Fruit fly (Drosophila melanogaster): ENCODE data around the gene Rrp40.

Rrp40 gene

dm6 chr2L:1727826-1728619, 509 bp upstream of the Rrp40 start (continued):
- TF ChIP-seq CG34376 (GFP tag; optimal IDR thresholded peaks at IDR 0.05): peak; percentile 100
- peak; percentile 87 for TF ChIP-seq CG2116 (GFP tag; optimal IDR thresholded peaks at IDR 0.05)
- TF ChIP-seq gcm (GFP tag; optimal IDR thresholded peaks at IDR 0.05): peak; percentile 98
- peak; percentile 17 for TF ChIP-seq ab (GFP tag; optimal IDR thresholded peaks at IDR 0.05)
- TF ChIP-seq CG34224 (GFP tag; IDR thresholded peaks at IDR 0.05; ENCODE audit: partially characterized antibody): peak; percentile 97
- peak; percentile 90 for TF ChIP-seq B-H1 (GFP tag; IDR thresholded peaks at IDR 0.05)
- no peak for TF ChIP-seq pita (GFP tag; optimal IDR thresholded peaks at IDR 0.05)
- TF ChIP-seq CG13424 (tag; optimal IDR thresholded peaks at IDR 0.05): peak; percentile 99
- peak; percentile 54 for TF ChIP-seq Myb (GFP tag; optimal IDR thresholded peaks at IDR 0.05)
- TF ChIP-seq CG33557 (GFP tag; optimal IDR thresholded peaks at IDR 0.05): peak; percentile 98
- TF ChIP-seq twi (tag; optimal IDR thresholded peaks at IDR 0.05): peak; percentile 98
- TF ChIP-seq Lim3 (GFP tag; IDR thresholded peaks at IDR 0.05): peak; percentile 75
- peak; percentile 98 for TF ChIP-seq nmo (GFP tag; optimal IDR thresholded peaks at IDR 0.05)
- peak; percentile 84 for TF ChIP-seq trem (tag; optimal IDR thresholded peaks at IDR 0.05)
- TF ChIP-seq tna (GFP tag; IDR thresholded peaks at IDR 0.05; ENCODE audit: partially characterized antibody): peak; percentile 80
- no peak for TF ChIP-seq CkIIα-i1 (GFP tag; IDR thresholded peaks at IDR 0.05)
- peak; percentile 76 for TF ChIP-seq pnt (GFP tag; optimal IDR thresholded peaks at IDR 0.05)
- no peak for TF ChIP-seq Sin3A (optimal IDR thresholded peaks at IDR 0.05)
- peak; percentile 93 for TF ChIP-seq tap (tag; optimal IDR thresholded peaks at IDR 0.05)
- TF ChIP-seq E2f2 (GFP tag; IDR thresholded peaks at IDR 0.05): peak; percentile 83
- TF ChIP-seq jing (GFP tag; optimal IDR thresholded peaks at IDR 0.05): peak; percentile 90
- peak; percentile 74 for TF ChIP-seq Antp (GFP tag; optimal IDR thresholded peaks at IDR 0.05)
- peak; percentile 96 for TF ChIP-seq hbn (GFP tag; IDR thresholded peaks at IDR 0.05; ENCODE audit: partially characterized antibody)
- peak; percentile 90 for TF ChIP-seq CG17912 (GFP tag; optimal IDR thresholded peaks at IDR 0.05)
- peak; percentile 96 for TF ChIP-seq esg (GFP tag; conservative IDR thresholded peaks at IDR 0.05)
- TF ChIP-seq Dip3 (GFP tag; optimal IDR thresholded peaks at IDR 0.05): peak; percentile 89
- TF ChIP-seq sug (tag; optimal IDR thresholded peaks at IDR 0.05): peak; percentile 99
- TF ChIP-seq Bteb2 (GFP tag; optimal IDR thresholded peaks at IDR 0.05): peak; percentile 92
- TF ChIP-seq slbo (GFP tag; IDR thresholded peaks at IDR 0.05): peak; percentile 98
- TF ChIP-seq hb (GFP tag; IDR thresholded peaks at IDR 0.05; ENCODE audit: partially characterized antibody): peak; percentile 80
- peak; percentile 97 for TF ChIP-seq tin (GFP tag; optimal IDR thresholded peaks at IDR 0.05)
- peak; percentile 65 for TF ChIP-seq CG8359 (GFP tag; optimal IDR thresholded peaks at IDR 0.05; ENCODE audit: borderline replicate concordance)
- peak; percentile 95 for TF ChIP-seq chm (GFP tag; IDR thresholded peaks at IDR 0.05)
- peak; percentile 76 for TF ChIP-seq fu2 (GFP tag; optimal IDR thresholded peaks at IDR 0.05)
- peak; percentile 98 for TF ChIP-seq Oli (tag; optimal IDR thresholded peaks at IDR 0.05)
- peak; percentile 97 for TF ChIP-seq CG11456 (GFP tag; IDR thresholded peaks at IDR 0.05)
- TF ChIP-seq h (optimal IDR thresholded peaks at IDR 0.05): no peak
- TF ChIP-seq CG6791 (GFP tag; IDR thresholded peaks at IDR 0.05; ENCODE audit: partially characterized antibody): peak; percentile 81
- TF ChIP-seq Hsf (GFP tag; optimal IDR thresholded peaks at IDR 0.05): peak; percentile 89
- peak; percentile 89 for TF ChIP-seq ftz-f1 (GFP tag; optimal IDR thresholded peaks at IDR 0.05)
- TF ChIP-seq Dref (GFP tag; IDR thresholded peaks at IDR 0.05): no peak; the same call in 1 of the 2 replicates
- TF ChIP-seq TFAM (GFP tag; optimal IDR thresholded peaks at IDR 0.05): peak; percentile 34
- no peak for TF ChIP-seq D (optimal IDR thresholded peaks at IDR 0.05)
- TF ChIP-seq D (GFP tag; optimal IDR thresholded peaks at IDR 0.05): peak; percentile 94
- no peak for TF ChIP-seq Hr39 (optimal IDR thresholded peaks at IDR 0.05)
- TF ChIP-seq btn (GFP tag; optimal IDR thresholded peaks at IDR 0.05): no peak
- peak; percentile 71 for TF ChIP-seq gcm2 (GFP tag; optimal IDR thresholded peaks at IDR 0.05)
- TF ChIP-seq pb (GFP tag; optimal IDR thresholded peaks at IDR 0.05): peak; percentile 60
- TF ChIP-seq CG12942 (GFP tag; optimal IDR thresholded peaks at IDR 0.05): peak; percentile 93
- TF ChIP-seq crol (GFP tag; IDR thresholded peaks at IDR 0.05): no peak; the same call in none of the 2 replicates
- TF ChIP-seq bsh (GFP tag; optimal IDR thresholded peaks at IDR 0.05): peak; percentile 98

Measured in whole organism, embryonic.